Worm (Caenorhabditis elegans) whole organism, L4 larva: ENCODE results near the gene msp-32.

Experiments
- daf-12 ChIP-seq: fragments of 150-350 bp; optimal IDR thresholded peaks from 2 replicates; lab custom pipeline; 2014; ENCODE audit warnings: missing biosample characterization, missing genetic modification reagents, missing genetic modification characterization
- jun-1 ChIP-seq: fragments of 150-350 bp; optimal IDR thresholded peaks from 2 replicates; lab custom pipeline; 2014; ENCODE audit warnings: missing biosample characterization, missing genetic modification reagents, missing genetic modification characterization

DNA sequence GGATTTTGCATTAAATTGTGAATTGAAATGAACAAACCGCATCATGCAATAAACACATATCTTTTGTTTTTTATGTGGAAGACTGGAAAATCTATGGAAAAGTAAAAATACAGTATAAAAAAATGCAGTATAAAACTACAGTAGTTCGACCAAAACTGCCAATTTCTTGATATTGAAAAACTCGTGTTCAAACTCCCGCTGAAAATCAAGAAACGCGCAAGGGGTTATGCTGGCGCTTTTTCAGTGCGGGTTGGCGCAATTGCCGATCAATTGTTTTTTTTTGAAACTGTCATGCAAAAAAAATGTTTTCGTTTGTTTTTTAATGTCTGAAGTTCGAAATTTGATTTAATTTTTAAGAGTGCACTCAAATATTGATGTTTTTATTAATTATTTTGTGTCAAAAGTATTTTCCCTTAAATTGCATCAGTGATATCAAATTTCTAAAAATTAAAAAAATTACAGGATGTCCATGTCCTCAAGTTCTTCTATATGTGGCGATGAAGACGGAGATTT lies 47.0 kb upstream of the msp-32 start, which contains the start of gene dnj-9:
- TF ChIP-seq daf-12 (tag; lab: Kevin White, UChicago), result no peak
- peak; percentile 69 for TF ChIP-seq jun-1 (tag; lab: Kevin White, UChicago)
